Worm (Caenorhabditis elegans) whole organism, early embryonic: ENCODE measurements around the gene grd-4.

Experiments used
- ama-1 ChIP-seq: fragments of 150-350 bp; optimal IDR thresholded peaks from 2 replicates; lab custom pipeline; 2014
- hnd-1 ChIP-seq: sonication (generic microtip); optimal IDR thresholded peaks from 2 replicates; lab custom pipeline; 2016; ENCODE audit warnings: missing genetic modification characterization, missing compliant biosample characterization
- tbx-11 ChIP-seq: fragments of 200-800 bp; sonication (Bioruptor generic); IDR thresholded peaks from 2 replicates; pipeline ENCODE4 v1.3.6; 2022; ENCODE audit warnings: missing genetic modification characterization, missing compliant biosample characterization
- tbx-37 ChIP-seq: fragments of 200-800 bp; sonication (Bioruptor generic); conservative IDR thresholded peaks from 2 replicates; pipeline ENCODE4 v1.3.6; 2022; ENCODE audit warnings: missing genetic modification reagents, missing genetic modification characterization, missing compliant biosample characterization
- tra-4 ChIP-seq: sonication (generic microtip); optimal IDR thresholded peaks from 2 replicates; lab custom pipeline; 2017; ENCODE audit warnings: missing genetic modification characterization, missing compliant biosample characterization

ce11 chrX:8476308-8476707 lies 24.7 kb upstream of the grd-4 start:
- TF ChIP-seq tbx-37 (GFP tag; lab: Robert Waterston, UW) (no peak), ama-1 (lab: Kevin White, UChicago) (no peak), tra-4 (tag; lab: Kevin White, UChicago) (no peak), hnd-1 (tag; lab: Kevin White, UChicago) (no peak), tbx-11 (GFP tag; lab: Robert Waterston, UW) (no peak)
